Worm (Caenorhabditis elegans): Measurements from ENCODE around the gene ctsa-4.1.

Gene ctsa-4.1

DNA sequence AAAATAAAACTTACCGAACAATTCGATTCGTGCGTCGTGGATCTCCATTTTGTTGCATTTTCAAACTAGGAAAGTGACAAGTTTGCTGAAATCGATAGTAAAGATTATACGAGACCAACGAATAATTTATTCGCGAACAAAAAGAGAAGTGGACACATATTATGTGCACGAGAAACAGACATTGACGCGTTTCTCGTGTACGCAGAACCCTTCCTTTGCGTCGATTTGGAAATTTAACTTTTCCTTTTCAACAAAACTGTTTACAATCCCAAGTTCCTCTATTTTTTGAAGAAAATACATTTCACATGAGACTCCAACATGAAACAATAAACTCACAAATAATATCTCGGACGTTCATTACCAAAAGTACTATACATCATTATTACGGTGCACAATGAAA lies 6.0 kb upstream of the ctsa-4.1 start, which contains the start of gene K10B2.4 (continued):
- peak; percentile 34; the same call in 1 of the 2 replicates for TF ChIP-seq ceh-100 (GFP tag; IDR thresholded peaks at IDR 0.05)
- TF ChIP-seq ztf-18 (tag; optimal IDR thresholded peaks at IDR 0.05) = peak; percentile 92
- TF ChIP-seq unc-62 (GFP tag; optimal IDR thresholded peaks at IDR 0.05) = no peak
- no peak for TF ChIP-seq F52B5.7 (tag; optimal IDR thresholded peaks at IDR 0.05)
- peak; percentile 50 for TF ChIP-seq madf-6 (GFP tag; IDR thresholded peaks at IDR 0.05)
- TF ChIP-seq mcd-1 (GFP tag; IDR thresholded peaks at IDR 0.05) = peak; percentile 59; the same call in 1 of the 2 replicates
- TF ChIP-seq ekl-4 (GFP tag; IDR thresholded peaks at IDR 0.05) = peak; percentile 73
- no peak for TF ChIP-seq B0261.1 (tag; optimal IDR thresholded peaks at IDR 0.05)
- 0 out of 2 replicates have a peak, but pooled peaks have one; percentile 35 for TF ChIP-seq hsf-1 (GFP tag; IDR thresholded peaks at IDR 0.05)
- TF ChIP-seq D2030.7 (GFP tag; IDR thresholded peaks at IDR 0.05) = peak; percentile 41; the same call in 1 of the 2 replicates
- peak; percentile 57; the same call in 1 of the 2 replicates for TF ChIP-seq nfyb-1 (GFP tag; IDR thresholded peaks at IDR 0.05)
- TF ChIP-seq cebp-2 (GFP tag; IDR thresholded peaks at IDR 0.05) = no peak
- TF ChIP-seq lin-54 (GFP tag; optimal IDR thresholded peaks at IDR 0.05) = peak; percentile 62
- TF ChIP-seq rpc-1 (optimal IDR thresholded peaks at IDR 0.05) = no peak
- TF ChIP-seq rpc-1 (tag; optimal IDR thresholded peaks at IDR 0.05) = no peak
- TF ChIP-seq mel-28 (tag; optimal IDR thresholded peaks at IDR 0.05; ENCODE audit: borderline replicate concordance) = no peak
- TF ChIP-seq B0019.2 (GFP tag; conservative IDR thresholded peaks at IDR 0.05) = no peak
- no peak for TF ChIP-seq hmg-20 (GFP tag; IDR thresholded peaks at IDR 0.05)
- TF ChIP-seq dpl-1 (GFP tag; optimal IDR thresholded peaks at IDR 0.05) = peak; percentile 46
- no peak for TF ChIP-seq athp-1 (tag; optimal IDR thresholded peaks at IDR 0.05)
- peak; percentile 43 for TF ChIP-seq tlf-1 (GFP tag; optimal IDR thresholded peaks at IDR 0.05)
- no peak for TF ChIP-seq F33H1.4 (GFP tag; IDR thresholded peaks at IDR 0.05)
- no peak for TF ChIP-seq F22D6.2 (tag; optimal IDR thresholded peaks at IDR 0.05)
- peak; percentile 53 for TF ChIP-seq hrde-1 (tag; optimal IDR thresholded peaks at IDR 0.05; ENCODE audit: borderline replicate concordance)
- TF ChIP-seq nhr-179 (tag; optimal IDR thresholded peaks at IDR 0.05) = no peak
- TF ChIP-seq egrh-3 (GFP tag; IDR thresholded peaks at IDR 0.05) = no peak
- TF ChIP-seq unc-130 (GFP tag; optimal IDR thresholded peaks at IDR 0.05) = no peak
- no peak for TF ChIP-seq tbx-9 (tag; optimal IDR thresholded peaks at IDR 0.05; ENCODE audit: borderline replicate concordance)
- TF ChIP-seq aptf-3 (GFP tag; IDR thresholded peaks at IDR 0.05) = no peak
- peak; percentile 32 for TF ChIP-seq ceh-27 (GFP tag; optimal IDR thresholded peaks at IDR 0.05)
- peak; percentile 11 for TF ChIP-seq tbp1 (GFP tag; optimal IDR thresholded peaks at IDR 0.05)
- TF ChIP-seq Y95B8A.8 (GFP tag; IDR thresholded peaks at IDR 0.05) = no peak
- TF ChIP-seq lsl-1 (GFP tag; optimal IDR thresholded peaks at IDR 0.05) = peak; percentile 7

DNA sequence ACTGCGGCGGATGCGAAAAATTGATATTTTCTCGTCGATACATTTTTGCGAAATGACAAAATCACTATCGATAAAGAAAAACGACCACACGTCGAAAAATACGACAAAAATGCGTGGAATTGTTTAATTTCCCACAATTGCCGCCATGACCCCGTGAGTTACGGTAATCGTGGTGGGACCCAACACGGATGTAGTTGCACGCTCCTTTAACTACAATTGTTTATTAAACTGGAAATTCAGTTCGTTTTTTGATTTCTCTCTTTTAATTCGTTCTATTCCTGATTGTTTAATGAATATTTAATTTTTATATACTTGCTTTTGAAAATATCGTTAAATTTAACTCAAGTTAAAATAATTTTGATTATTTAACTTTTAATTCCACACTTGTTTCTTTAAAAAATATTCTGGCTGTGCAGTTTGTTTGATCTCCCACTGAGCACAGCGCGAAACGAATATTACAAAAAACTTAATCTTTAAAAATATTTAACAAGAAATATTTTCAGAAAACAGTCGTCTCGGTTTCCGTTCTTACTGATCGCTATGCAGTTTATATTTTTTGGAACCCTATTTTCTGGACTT lies 1.5 kb upstream of the ctsa-4.1 start, which contains the start of the genes ani-2 and clec-88:
ani-2 (minus strand) TSS at position 131 of the 579 bp plus-strand sequence.
clec-88 (plus strand) TSS at position 486 of the 579 bp plus-strand sequence.
- peak; percentile 76 for TF ChIP-seq dpl-1 (GFP tag; optimal IDR thresholded peaks at IDR 0.05)
- TF ChIP-seq ekl-4 (GFP tag; IDR thresholded peaks at IDR 0.05) = no peak
- TF ChIP-seq mxl-1 (tag; optimal IDR thresholded peaks at IDR 0.05) = no peak
- peak; percentile 16; the same call in 1 of the 2 replicates for TF ChIP-seq Y53F4B.3 (GFP tag; IDR thresholded peaks at IDR 0.05)
- TF ChIP-seq D2030.7 (GFP tag; IDR thresholded peaks at IDR 0.05) = peak; percentile 84
- TF ChIP-seq lin-54 (GFP tag; optimal IDR thresholded peaks at IDR 0.05) = peak; percentile 49
- TF ChIP-seq lir-1 (GFP tag; conservative IDR thresholded peaks at IDR 0.05) = peak; percentile 28; the same call in 1 of the 2 replicates
- TF ChIP-seq bed-1 (GFP tag; IDR thresholded peaks at IDR 0.05) = no peak
- TF ChIP-seq F23B12.7 (tag; optimal IDR thresholded peaks at IDR 0.05; ENCODE audit: insufficient read depth) = peak; percentile 73
- no peak for TF ChIP-seq pha-4 (tag; optimal IDR thresholded peaks at IDR 0.05)
- no peak for TF ChIP-seq nhr-120 (GFP tag; IDR thresholded peaks at IDR 0.05)
- TF ChIP-seq Y56A3A.18 (GFP tag; IDR thresholded peaks at IDR 0.05) = no peak
- no peak for TF ChIP-seq attf-6 (GFP tag; IDR thresholded peaks at IDR 0.05)
- no peak for TF ChIP-seq snpc-4 (GFP tag; optimal IDR thresholded peaks at IDR 0.05)
- TF ChIP-seq snpc-4 (tag; optimal IDR thresholded peaks at IDR 0.05) = peak in 1 of 4 experiments; percentile 17
- TF ChIP-seq madf-6 (GFP tag; IDR thresholded peaks at IDR 0.05) = peak; percentile 95
- TF ChIP-seq tbp1 (GFP tag; optimal IDR thresholded peaks at IDR 0.05) = peak; percentile 31
- TF ChIP-seq lin-35 (GFP tag; optimal IDR thresholded peaks at IDR 0.05) = peak in 1 of 3 experiments; percentile 29
- TF ChIP-seq efl-1 (GFP tag; optimal IDR thresholded peaks at IDR 0.05) = peak; percentile 96
- TF ChIP-seq bed-2 (GFP tag; IDR thresholded peaks at IDR 0.05) = no peak
- TF ChIP-seq mes-4 (tag; optimal IDR thresholded peaks at IDR 0.05) = no peak
